Worm (Caenorhabditis elegans) whole organism, L3 larva: Measurements from ENCODE around the gene B0034.1.

Experiments used
- aly-2 ChIP-seq: fragments of 150-350 bp; optimal IDR thresholded peaks from 2 replicates; lab custom pipeline; 2014; ENCODE audit warnings: missing biosample characterization, missing genetic modification characterization
- nhr-237 ChIP-seq: fragments of 150-350 bp; optimal IDR thresholded peaks from 2 replicates; lab custom pipeline; 2014; ENCODE audit warnings: missing biosample characterization, missing genetic modification characterization
- nhr-76 ChIP-seq: fragments of 150-350 bp; sonication (generic microtip); optimal IDR thresholded peaks from 5 replicates; lab custom pipeline; 2014; ENCODE audit warnings: missing biosample characterization, missing genetic modification characterization
- pqm-1 ChIP-seq: fragments of 150-350 bp; optimal IDR thresholded peaks from 2 replicates; lab custom pipeline; 2017; ENCODE audit warnings: missing biosample characterization, missing genetic modification characterization, inconsistent platforms

ce11 chrII:6016410-6016809 lies 48.3 kb downstream of the B0034.1 start, which contains the start of gene ZK84.5:
- TF ChIP-seq pqm-1 (tag; lab: Kevin White, UChicago) (no peak), nhr-237 (no peak), aly-2 (tag; lab: Kevin White, UChicago) (no peak), nhr-76 (no peak)
